Worm (Caenorhabditis elegans): Measurements from ENCODE around the gene C11E4.7.

Gene C11E4.7

ce11 chrX:9585584-9586166 lies 31.3 kb upstream of the C11E4.7 start:
- TF ChIP-seq ceh-82 (tag; optimal IDR thresholded peaks at IDR 0.05) (no peak), nhr-25 (tag; optimal IDR thresholded peaks at IDR 0.05) (peak; percentile 70), nhr-43 (tag; optimal IDR thresholded peaks at IDR 0.05; ENCODE audit: poor library complexity, severe bottlenecking) (peak; percentile 3)

ce11 chrX:9587642-9588041 lies 29.4 kb upstream of the C11E4.7 start, which contains the start of gene gpx-3:
TSS of gene gpx-3 (plus strand) at chrX:9587942.
- TF ChIP-seq aly-2 (tag; optimal IDR thresholded peaks at IDR 0.05): no peak
- no peak for TF ChIP-seq elt-2 (tag; optimal IDR thresholded peaks at IDR 0.05)
- TF ChIP-seq ztf-11 (tag; optimal IDR thresholded peaks at IDR 0.05): no peak
- no peak for TF ChIP-seq tbx-2 (tag; optimal IDR thresholded peaks at IDR 0.05)
- peak; percentile 2 for TF ChIP-seq pha-4 (tag; optimal IDR thresholded peaks at IDR 0.05)
- no peak for TF ChIP-seq sea-2 (GFP tag; optimal IDR thresholded peaks at IDR 0.05)

ce11 chrX:9589123-9589522 lies 27.9 kb upstream of the C11E4.7 start, which contains the start of gene del-8:
TSS of gene del-8 (plus strand) at chrX:9589423.
- TF ChIP-seq R02D3.7 (tag; optimal IDR thresholded peaks at IDR 0.05) (no peak), fos-1 (tag; optimal IDR thresholded peaks at IDR 0.05) (no peak), nhr-43 (tag; optimal IDR thresholded peaks at IDR 0.05; ENCODE audit: poor library complexity, severe bottlenecking) (no peak), ZK546.5 (tag; optimal IDR thresholded peaks at IDR 0.05) (no peak), fkh-10 (GFP tag; optimal IDR thresholded peaks at IDR 0.05) (no peak), elt-1 (tag; optimal IDR thresholded peaks at IDR 0.05) (no peak), nhr-77 (tag; optimal IDR thresholded peaks at IDR 0.05) (no peak)

- TF ChIP-seq lin-39 (tag; optimal IDR thresholded peaks at IDR 0.05) (no peak), zag-1 (tag; optimal IDR thresholded peaks at IDR 0.05) (no peak), lin-15B (tag; optimal IDR thresholded peaks at IDR 0.05) (no peak), elt-2 (tag; optimal IDR thresholded peaks at IDR 0.05) (no peak), egl-27 (tag; optimal IDR thresholded peaks at IDR 0.05) (no peak), nhr-43 (tag; optimal IDR thresholded peaks at IDR 0.05; ENCODE audit: poor library complexity, severe bottlenecking) (no peak), R02D3.7 (tag; optimal IDR thresholded peaks at IDR 0.05) (no peak), elt-1 (tag; optimal IDR thresholded peaks at IDR 0.05) (no peak), egl-5 (tag; optimal IDR thresholded peaks at IDR 0.05) (no peak), nhr-77 (tag; optimal IDR thresholded peaks at IDR 0.05) (no peak), daf-12 (tag; optimal IDR thresholded peaks at IDR 0.05) (no peak), nhr-12 (tag; optimal IDR thresholded peaks at IDR 0.05) (no peak), jun-1 (tag; optimal IDR thresholded peaks at IDR 0.05) (no peak), fos-1 (tag; optimal IDR thresholded peaks at IDR 0.05) (no peak), ztf-4 (tag; optimal IDR thresholded peaks at IDR 0.05) (no peak), fkh-10 (GFP tag; optimal IDR thresholded peaks at IDR 0.05) (no peak), nhr-25 (tag; optimal IDR thresholded peaks at IDR 0.05) (no peak), elt-3 (tag; optimal IDR thresholded peaks at IDR 0.05) (no peak), pha-4 (tag; optimal IDR thresholded peaks at IDR 0.05) (no peak), ceh-9 (tag; optimal IDR thresholded peaks at IDR 0.05) (no peak)
Measured at ce11 chrX:9597299-9597698, 19.7 kb upstream of the C11E4.7 start.

- TF ChIP-seq nhr-11 (tag; optimal IDR thresholded peaks at IDR 0.05) (no peak), zag-1 (tag; optimal IDR thresholded peaks at IDR 0.05) (no peak), egl-27 (tag; optimal IDR thresholded peaks at IDR 0.05) (no peak), pqm-1 (tag; optimal IDR thresholded peaks at IDR 0.05) (peak; percentile 87), nhr-77 (tag; optimal IDR thresholded peaks at IDR 0.05) (no peak), mml-1 (tag; optimal IDR thresholded peaks at IDR 0.05) (no peak), tbx-2 (tag; optimal IDR thresholded peaks at IDR 0.05) (no peak), nhr-23 (tag; optimal IDR thresholded peaks at IDR 0.05) (no peak), daf-12 (tag; optimal IDR thresholded peaks at IDR 0.05) (no peak), nhr-67 (tag; optimal IDR thresholded peaks at IDR 0.05) (no peak), nhr-76 (tag; optimal IDR thresholded peaks at IDR 0.05) (no peak), eor-1 (tag; optimal IDR thresholded peaks at IDR 0.05) (no peak), lsy-12 (tag; optimal IDR thresholded peaks at IDR 0.05) (no peak), pha-4 (tag; optimal IDR thresholded peaks at IDR 0.05) (peak; percentile 32), sea-2 (GFP tag; optimal IDR thresholded peaks at IDR 0.05) (no peak), ceh-28 (tag; optimal IDR thresholded peaks at IDR 0.05) (no peak), nhr-28 (tag; optimal IDR thresholded peaks at IDR 0.05) (no peak), nhr-43 (tag; optimal IDR thresholded peaks at IDR 0.05; ENCODE audit: poor library complexity, severe bottlenecking) (no peak), R02D3.7 (tag; optimal IDR thresholded peaks at IDR 0.05) (no peak), nhr-12 (tag; optimal IDR thresholded peaks at IDR 0.05) (no peak), ceh-82 (tag; optimal IDR thresholded peaks at IDR 0.05) (no peak), ztf-4 (tag; optimal IDR thresholded peaks at IDR 0.05) (no peak), fkh-10 (GFP tag; optimal IDR thresholded peaks at IDR 0.05) (no peak), unc-39 (tag; optimal IDR thresholded peaks at IDR 0.05) (no peak), ZK546.5 (tag; optimal IDR thresholded peaks at IDR 0.05) (no peak), elt-2 (tag; optimal IDR thresholded peaks at IDR 0.05) (peak; percentile 59)
Measured at ce11 chrX:9602625-9603024, 14.4 kb upstream of the C11E4.7 start.

Measured in whole organism, L3 larva.